Worm (Caenorhabditis elegans) whole organism, L4 larva: ENCODE measurements around the gene pix-1.

ENCODE experiments used
- ceh-28 ChIP-seq: fragments of 150-350 bp; optimal IDR thresholded peaks from 2 replicates; lab custom pipeline; 2014; ENCODE audit warnings: missing biosample characterization, missing genetic modification reagents, missing genetic modification characterization
- ces-1 ChIP-seq: fragments of 150-350 bp; sonication (generic microtip); optimal IDR thresholded peaks from 4 replicates; lab custom pipeline; 2014; ENCODE audit warnings: missing biosample characterization, missing genetic modification reagents, missing genetic modification characterization
- lin-39 ChIP-seq: fragments of 150-350 bp; optimal IDR thresholded peaks from 2 replicates; lab custom pipeline; 2014; ENCODE audit warnings: missing biosample characterization, missing genetic modification reagents, missing genetic modification characterization
- nhr-10 ChIP-seq: fragments of 150-350 bp; optimal IDR thresholded peaks from 2 replicates; lab custom pipeline; 2014; ENCODE audit warnings: missing biosample characterization, missing genetic modification characterization
- pqm-1 ChIP-seq: sonication (generic microtip); optimal IDR thresholded peaks from 2 replicates; lab custom pipeline; 2017; ENCODE audit warnings: missing biosample characterization, missing genetic modification characterization
- tra-1 ChIP-seq: fragments of 200-800 bp; sonication (Bioruptor generic); IDR thresholded peaks from 2 replicates; pipeline ENCODE4 v1.3.6; 2022; ENCODE audit warnings: missing genetic modification reagents, missing genetic modification characterization, missing compliant biosample characterization

DNA sequence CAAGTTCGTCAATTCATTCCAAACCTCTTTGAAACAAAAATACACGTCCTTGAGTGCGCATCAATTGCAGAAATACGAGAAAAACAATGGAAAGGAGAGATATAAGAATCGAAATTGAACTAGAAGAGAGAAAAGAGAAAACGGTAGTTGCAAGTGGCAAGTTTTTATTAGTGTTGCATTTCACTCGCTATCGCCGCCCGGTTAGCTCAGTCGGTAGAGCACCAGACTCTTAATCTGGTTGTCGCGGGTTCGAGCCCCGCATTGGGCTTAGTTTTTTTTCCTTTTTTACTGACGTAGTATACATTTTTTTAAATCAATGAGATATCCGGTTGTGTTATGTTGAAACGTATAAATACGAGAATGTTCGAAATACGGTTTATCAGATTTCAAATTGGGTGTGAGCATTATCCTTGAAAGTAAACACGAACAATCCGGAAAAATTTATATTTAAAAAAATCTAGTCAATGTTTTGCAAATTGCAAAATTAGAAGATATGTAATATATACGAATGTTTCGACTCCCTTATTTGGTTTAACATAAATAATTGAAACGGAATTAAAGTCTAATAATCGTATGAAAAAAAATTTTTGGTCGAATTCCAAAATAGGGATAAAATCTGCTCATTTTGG is 54.5 kb downstream of the pix-1 start:
- TF ChIP-seq tra-1 = peak; percentile 87
- TF ChIP-seq ceh-28 (tag; lab: Kevin White, UChicago) = no peak
- no peak for TF ChIP-seq nhr-10
- no peak for TF ChIP-seq pqm-1 (tag; lab: Kevin White, UChicago)
- TF ChIP-seq lin-39 (tag; lab: Kevin White, UChicago) = no peak
- no peak for TF ChIP-seq ces-1
